Fruit fly (Drosophila melanogaster) whole organism, embryonic: ENCODE measurements around the gene bys.

ENCODE experiments used
- Aef1 ChIP-seq: fragments of 200-800 bp; sonication (Bioruptor generic); IDR thresholded peaks from 3 replicates; pipeline ENCODE4 v1.3.6; 2022; ENCODE audit warnings: missing biosample characterization, missing genetic modification characterization
- Antp ChIP-seq: fragments of 200-800 bp; sonication (Bioruptor generic); optimal IDR thresholded peaks from 3 replicates; lab custom pipeline; 2016; ENCODE audit warnings: missing biosample characterization, missing genetic modification characterization
- CG10959 ChIP-seq: fragments of 200-800 bp; sonication (Bioruptor generic); IDR thresholded peaks from 2 replicates; pipeline ENCODE4 v1.3.6; 2022; ENCODE audit warnings: missing biosample characterization, missing genetic modification characterization
- CG11093 ChIP-seq: fragments of 200-800 bp; sonication (Bioruptor generic); IDR thresholded peaks from 3 replicates; pipeline ENCODE4 v1.3.6; 2022; ENCODE audit warnings: missing biosample characterization, missing genetic modification characterization
- CG13624 ChIP-seq: fragments of 200-800 bp; sonication (Bioruptor generic); optimal IDR thresholded peaks from 2 replicates; lab custom pipeline; 2016; ENCODE audit warnings: missing biosample characterization, missing genetic modification characterization
- CG14014 ChIP-seq: fragments of 200-800 bp; sonication (Bioruptor generic); IDR thresholded peaks from 2 replicates; pipeline ENCODE4 v1.3.6; 2022; ENCODE audit warnings: missing biosample characterization, missing genetic modification characterization
- CG15479 ChIP-seq: fragments of 200-800 bp; sonication (Bioruptor generic); optimal IDR thresholded peaks from 3 replicates; lab custom pipeline; 2019; ENCODE audit warnings: missing biosample characterization, mild to moderate bottlenecking, missing genetic modification characterization, moderate library complexity
- CG1647 ChIP-seq: fragments of 200-800 bp; sonication (Bioruptor generic); optimal IDR thresholded peaks from 3 replicates; lab custom pipeline; 2016; ENCODE audit warnings: missing biosample characterization, missing genetic modification characterization
- CG16779 ChIP-seq: fragments of 200-800 bp; sonication (Bioruptor generic); IDR thresholded peaks from 2 replicates; pipeline ENCODE4 v1.3.6; 2022; ENCODE audit warnings: missing biosample characterization, missing genetic modification characterization
- CG17612 ChIP-seq: fragments of 200-800 bp; sonication (Bioruptor generic); IDR thresholded peaks from 2 replicates; pipeline ENCODE4 v1.3.6; 2022; ENCODE audit warnings: missing biosample characterization, missing genetic modification characterization
- CG2116 ChIP-seq: fragments of 200-800 bp; sonication (Bioruptor generic); optimal IDR thresholded peaks from 3 replicates; lab custom pipeline; 2018; ENCODE audit warnings: missing biosample characterization, mild to moderate bottlenecking, missing genetic modification characterization
- CG2120 ChIP-seq: fragments of 200-800 bp; sonication (Bioruptor generic); optimal IDR thresholded peaks from 3 replicates; lab custom pipeline; 2016; ENCODE audit warnings: missing biosample characterization, missing genetic modification characterization
- CG3281 ChIP-seq: fragments of 200-800 bp; sonication (Bioruptor generic); optimal IDR thresholded peaks from 3 replicates; lab custom pipeline; 2017; ENCODE audit warnings: missing biosample characterization, mild to moderate bottlenecking, missing genetic modification characterization
- CG34376 ChIP-seq: fragments of 200-800 bp; sonication (Bioruptor generic); optimal IDR thresholded peaks from 2 replicates; lab custom pipeline; 2018; ENCODE audit warnings: missing biosample characterization, mild to moderate bottlenecking, missing genetic modification characterization
- CG3995 ChIP-seq: fragments of 200-800 bp; sonication (Bioruptor generic); optimal IDR thresholded peaks from 3 replicates; lab custom pipeline; 2016; ENCODE audit warnings: missing biosample characterization, missing genetic modification characterization
- CG4360 ChIP-seq: fragments of 200-800 bp; sonication (Bioruptor generic); IDR thresholded peaks from 2 replicates; pipeline ENCODE4 v1.3.6; 2022; ENCODE audit warnings: missing biosample characterization, missing genetic modification characterization
- CG4404 ChIP-seq: fragments of 200-800 bp; sonication (Bioruptor generic); IDR thresholded peaks from 2 replicates; pipeline ENCODE4 v1.3.6; 2022; ENCODE audit warnings: missing biosample characterization, missing genetic modification characterization
- CG6813 ChIP-seq: fragments of 200-800 bp; sonication (Bioruptor generic); optimal IDR thresholded peaks from 2 replicates; lab custom pipeline; 2017; ENCODE audit warnings: missing biosample characterization, missing genetic modification characterization, mild to moderate bottlenecking, moderate library complexity, missing genetic modification reagents
- CG7372 ChIP-seq: fragments of 200-800 bp; sonication (Bioruptor generic); IDR thresholded peaks from 2 replicates; pipeline ENCODE4 v1.3.6; 2022; ENCODE audit warnings: missing biosample characterization, missing genetic modification characterization
- CG7839 ChIP-seq: fragments of 200-800 bp; sonication (Bioruptor generic); optimal IDR thresholded peaks from 3 replicates; lab custom pipeline; 2018; ENCODE audit warnings: missing biosample characterization, mild to moderate bottlenecking, missing genetic modification characterization, moderate library complexity
- CG9215 ChIP-seq: fragments of 200-800 bp; sonication (Bioruptor generic); IDR thresholded peaks from 2 replicates; pipeline ENCODE4 v1.3.6; 2022; ENCODE audit warnings: missing biosample characterization, missing genetic modification characterization
- CoRest ChIP-seq: fragments of 200-800 bp; sonication (Bioruptor generic); optimal IDR thresholded peaks from 3 replicates; lab custom pipeline; 2018; ENCODE audit warnings: missing biosample characterization, mild to moderate bottlenecking, missing genetic modification characterization, moderate library complexity
- Dad ChIP-seq: fragments of 200-800 bp; sonication (Bioruptor generic); optimal IDR thresholded peaks from 3 replicates; lab custom pipeline; 2016; ENCODE audit warnings: missing biosample characterization, missing genetic modification characterization
- Drgx ChIP-seq: fragments of 200-800 bp; sonication (Bioruptor generic); IDR thresholded peaks from 2 replicates; pipeline ENCODE4 v1.3.6; 2022; ENCODE audit warnings: missing biosample characterization, missing genetic modification characterization
- HHEX ChIP-seq: fragments of 200-800 bp; sonication (Bioruptor generic); optimal IDR thresholded peaks from 3 replicates; lab custom pipeline; 2017; ENCODE audit warnings: missing biosample characterization, mild to moderate bottlenecking, missing genetic modification characterization, missing genetic modification reagents
- Jarid2 ChIP-seq: fragments of 200-800 bp; sonication (Bioruptor generic); optimal IDR thresholded peaks from 3 replicates; lab custom pipeline; 2017; ENCODE audit warnings: mild to moderate bottlenecking, missing biosample characterization, missing genetic modification reagents, missing genetic modification characterization
- MBD-R2 ChIP-seq: fragments of 200-800 bp; sonication (Bioruptor generic); IDR thresholded peaks from 2 replicates; pipeline ENCODE4 v1.3.6; 2022; ENCODE audit warnings: missing biosample characterization, missing genetic modification characterization
- MESR4 ChIP-seq: fragments of 200-800 bp; sonication (Bioruptor generic); optimal IDR thresholded peaks from 2 replicates; lab custom pipeline; 2018; ENCODE audit warnings: missing biosample characterization, mild to moderate bottlenecking, missing genetic modification characterization, moderate library complexity
- MTF-1 ChIP-seq: fragments of 200-800 bp; sonication (Bioruptor generic); optimal IDR thresholded peaks from 2 replicates; lab custom pipeline; 2018; ENCODE audit warnings: missing biosample characterization, mild to moderate bottlenecking, missing genetic modification characterization, borderline replicate concordance
- Max ChIP-seq: fragments of 200-800 bp; sonication (Bioruptor generic); optimal IDR thresholded peaks from 2 replicates; lab custom pipeline; 2016; ENCODE audit warnings: missing biosample characterization, mild to moderate bottlenecking, missing genetic modification characterization
- Nf-YC ChIP-seq: fragments of 200-800 bp; optimal IDR thresholded peaks from 3 replicates; lab custom pipeline; 2019; ENCODE audit warnings: missing biosample characterization, mild to moderate bottlenecking, missing genetic modification characterization, moderate library complexity
- Sry-β ChIP-seq: fragments of 200-800 bp; sonication (Bioruptor generic); optimal IDR thresholded peaks from 2 replicates; lab custom pipeline; 2018; ENCODE audit warnings: missing biosample characterization, mild to moderate bottlenecking, missing genetic modification characterization, moderate library complexity
- aop ChIP-seq: fragments of 200-800 bp; sonication (Bioruptor generic); IDR thresholded peaks from 2 replicates; pipeline ENCODE4 v1.3.6; 2022; ENCODE audit warnings: missing biosample characterization, missing genetic modification characterization
- ash1 ChIP-seq: fragments of 200-800 bp; sonication (Bioruptor generic); optimal IDR thresholded peaks from 2 replicates; lab custom pipeline; 2018; ENCODE audit warnings: missing biosample characterization, mild to moderate bottlenecking, missing genetic modification characterization
- cato ChIP-seq: fragments of 200-800 bp; sonication (Bioruptor generic); optimal IDR thresholded peaks from 2 replicates; lab custom pipeline; 2016; ENCODE audit warnings: missing biosample characterization, missing genetic modification characterization, borderline replicate concordance
- chn ChIP-seq: fragments of 200-800 bp; sonication (Bioruptor generic); optimal IDR thresholded peaks from 2 replicates; lab custom pipeline; 2016; ENCODE audit warnings: missing biosample characterization, missing genetic modification characterization
- crp ChIP-seq, 2 experiments: fragments of 200-800 bp; sonication (Bioruptor generic); optimal IDR thresholded peaks; 2 replicates in 1 of 2; 3 replicates in 1 of 2; lab custom pipeline; 2017; ENCODE audit warnings: missing biosample characterization in 2 of 2, missing genetic modification characterization in 2 of 2, mild to moderate bottlenecking in 1 of 2, moderate library complexity in 1 of 2
- da ChIP-seq: fragments of 200-800 bp; sonication (Bioruptor generic); optimal IDR thresholded peaks from 2 replicates; lab custom pipeline; 2016; ENCODE audit warnings: missing biosample characterization, missing genetic modification characterization
- dysf ChIP-seq: fragments of 200-800 bp; sonication (Bioruptor generic); IDR thresholded peaks from 3 replicates; pipeline ENCODE4 v1.3.6; 2022; ENCODE audit warnings: missing biosample characterization, missing genetic modification characterization
- grau ChIP-seq: fragments of 200-800 bp; optimal IDR thresholded peaks from 3 replicates; lab custom pipeline; 2019; ENCODE audit warnings: missing biosample characterization, mild to moderate bottlenecking, missing genetic modification characterization, moderate library complexity
- gsb ChIP-seq: fragments of 200-800 bp; sonication (Bioruptor generic); IDR thresholded peaks from 2 replicates; pipeline ENCODE4 v1.3.6; 2022; ENCODE audit warnings: missing biosample characterization, missing genetic modification characterization
- lab ChIP-seq: fragments of 200-800 bp; sonication (Bioruptor generic); optimal IDR thresholded peaks from 3 replicates; lab custom pipeline; 2017; ENCODE audit warnings: missing biosample characterization, missing genetic modification characterization, mild to moderate bottlenecking, moderate library complexity, missing genetic modification reagents
- lbe ChIP-seq: fragments of 200-800 bp; sonication (Bioruptor generic); optimal IDR thresholded peaks from 2 replicates; lab custom pipeline; 2016; ENCODE audit warnings: missing biosample characterization, mild to moderate bottlenecking, missing genetic modification characterization
- mam ChIP-seq: fragments of 200-800 bp; sonication (Bioruptor generic); optimal IDR thresholded peaks from 3 replicates; lab custom pipeline; 2016; ENCODE audit warnings: missing biosample characterization, missing genetic modification characterization
- nom ChIP-seq: fragments of 200-800 bp; sonication (Bioruptor generic); optimal IDR thresholded peaks from 2 replicates; lab custom pipeline; 2017; ENCODE audit warnings: missing biosample characterization, missing genetic modification characterization, mild to moderate bottlenecking, moderate library complexity, missing genetic modification reagents
- pita ChIP-seq: fragments of 200-800 bp; sonication (Bioruptor generic); optimal IDR thresholded peaks from 2 replicates; lab custom pipeline; 2017; ENCODE audit warnings: missing biosample characterization, mild to moderate bottlenecking, missing genetic modification characterization
- repo ChIP-seq: fragments of 200-800 bp; sonication (Bioruptor generic); optimal IDR thresholded peaks from 2 replicates; lab custom pipeline; 2016; ENCODE audit warnings: missing biosample characterization, missing genetic modification characterization
- slbo ChIP-seq: fragments of 200-800 bp; sonication (Bioruptor generic); IDR thresholded peaks from 2 replicates; pipeline ENCODE4 v1.3.6; 2022; ENCODE audit warnings: missing biosample characterization, missing genetic modification characterization
- tin ChIP-seq: fragments of 200-800 bp; sonication (Bioruptor generic); optimal IDR thresholded peaks from 3 replicates; lab custom pipeline; 2016; ENCODE audit warnings: missing biosample characterization, missing genetic modification characterization
- vfl ChIP-seq: fragments of 200-800 bp; sonication (Bioruptor generic); optimal IDR thresholded peaks from 2 replicates; lab custom pipeline; 2016; ENCODE audit warnings: missing biosample characterization, missing genetic modification characterization

The bys gene

DNA sequence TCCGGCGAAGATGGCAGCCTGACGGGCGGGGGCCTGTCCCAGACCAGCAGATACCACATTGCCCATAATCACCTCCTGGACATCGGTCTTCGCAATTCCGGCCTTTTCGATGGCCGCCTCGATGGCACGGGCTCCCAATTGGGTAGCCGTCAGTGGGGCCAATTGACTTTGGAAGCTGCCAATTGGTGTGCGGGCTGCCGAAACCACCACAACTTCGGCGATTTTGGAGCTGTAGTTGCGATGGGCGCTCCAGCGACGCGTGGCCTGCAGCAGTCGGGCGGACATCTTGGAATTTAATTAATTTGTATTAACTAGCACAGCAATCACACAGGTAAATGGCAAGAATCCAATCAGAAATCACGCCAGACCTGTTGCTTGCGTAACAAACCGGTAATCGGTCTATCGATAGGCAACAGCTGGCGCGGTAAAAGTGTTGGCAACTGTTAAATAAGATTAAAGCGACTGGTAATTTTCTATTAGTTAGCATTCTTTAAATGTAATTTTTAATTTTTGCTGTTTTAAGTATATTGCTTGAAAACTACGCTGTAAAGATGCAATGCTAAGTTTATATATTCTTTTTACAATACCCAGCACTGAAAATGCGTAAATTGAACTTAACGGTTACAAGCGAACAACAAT, 13.2 kb upstream of the bys start, which contains the start of gene Acat1 (continued):
- TF ChIP-seq CG14014 (GFP tag; lab: Robert Waterston, UW) (peak; percentile 18; the same call in 1 of the 2 replicates), CG16779 (no peak), CG10959 (no peak), CG2120 (peak; percentile 80), mam (GFP tag; lab: Kevin White, UChicago) (peak; percentile 64), CG11093 (no peak), CG3995 (GFP tag; lab: Kevin White, UChicago) (peak; percentile 39), ash1 (no peak), CG7372 (GFP tag; lab: Robert Waterston, UW) (peak; percentile 34; the same call in 1 of the 2 replicates), CG13624 (GFP tag; lab: Kevin White, UChicago) (peak; percentile 39), CG4360 (no peak), cato (GFP tag; lab: Kevin White, UChicago) (peak; percentile 12), lbe (peak; percentile 81), repo (GFP tag; lab: Kevin White, UChicago) (peak; percentile 42), CG4404 (no peak), chn (peak; percentile 53), CG6813 (peak; percentile 12), Aef1 (GFP tag; lab: Robert Waterston, UW) (0 out of 3 replicates have a peak, but pooled peaks have one; percentile 16), Dad (peak; percentile 38), HHEX (GFP tag; lab: Kevin White, UChicago) (peak; percentile 38), CG34376 (GFP tag; lab: Kevin White, UChicago) (peak; percentile 0), da (no peak), vfl (GFP tag; lab: Kevin White, UChicago) (no peak), pita (GFP tag; lab: Kevin White, UChicago) (no peak), Nf-YC (tag; lab: Kevin White, UChicago) (peak; percentile 42), CG9215 (GFP tag; lab: Robert Waterston, UW) (0 out of 2 replicates have a peak, but pooled peaks have one; percentile 13), MBD-R2 (GFP tag; lab: Robert Waterston, UW) (peak; percentile 60; the same call in 1 of the 2 replicates), tin (GFP tag; lab: Kevin White, UChicago) (peak; percentile 49), CG1647 (GFP tag; lab: Kevin White, UChicago) (no peak), lab (GFP tag; lab: Kevin White, UChicago) (peak; percentile 72), dysf (GFP tag; lab: Robert Waterston, UW) (0 out of 3 replicates have a peak, but pooled peaks have one; percentile 20), MESR4 (peak; percentile 65), crp (GFP tag; optimal IDR thresholded peaks at IDR 0.05; lab: Kevin White, UChicago) (peak; percentile 11 to 83), Sry-β (peak; percentile 49), CG15479 (no peak), Drgx (GFP tag; lab: Robert Waterston, UW) (peak; percentile 62), Antp (GFP tag; lab: Kevin White, UChicago) (peak; percentile 5), CoRest (tag; lab: Kevin White, UChicago) (peak; percentile 37), Max (GFP tag; lab: Kevin White, UChicago) (peak; percentile 54), CG3281 (GFP tag; lab: Kevin White, UChicago) (no peak), CG2116 (GFP tag; lab: Kevin White, UChicago) (peak; percentile 73), CG17612 (no peak), gsb (GFP tag; lab: Robert Waterston, UW) (no peak), slbo (peak; percentile 65), aop (GFP tag; lab: Robert Waterston, UW) (no peak), Jarid2 (GFP tag; lab: Kevin White, UChicago) (peak; percentile 12), nom (GFP tag; lab: Kevin White, UChicago) (peak; percentile 19), MTF-1 (GFP tag; lab: Kevin White, UChicago) (peak; percentile 6), grau (peak; percentile 41), CG7839 (no peak)
